Fruit fly (Drosophila melanogaster) whole organism, embryonic: ENCODE measurements around the gene CG14618.

ENCODE experiments used
- B-H2 ChIP-seq: fragments of 200-800 bp; sonication (Bioruptor generic); optimal IDR thresholded peaks from 2 replicates; lab custom pipeline; 2018; ENCODE audit warnings: missing biosample characterization, mild to moderate bottlenecking, missing genetic modification characterization
- CG13287 ChIP-seq: fragments of 200-800 bp; sonication (Bioruptor generic); IDR thresholded peaks from 2 replicates; pipeline ENCODE4 v1.3.6; 2022; ENCODE audit warnings: missing biosample characterization, missing genetic modification characterization; ENCODE audit not compliant: partially characterized antibody
- CG14050 ChIP-seq: fragments of 200-800 bp; sonication (Bioruptor generic); IDR thresholded peaks from 3 replicates; pipeline ENCODE4 v1.3.6; 2022; ENCODE audit warnings: missing biosample characterization, missing genetic modification characterization
- CG14965 ChIP-seq: fragments of 200-800 bp; sonication (Bioruptor generic); optimal IDR thresholded peaks from 2 replicates; lab custom pipeline; 2016; ENCODE audit warnings: missing biosample characterization, missing genetic modification characterization, borderline replicate concordance
- CG17385 ChIP-seq: fragments of 200-800 bp; sonication (Bioruptor generic); optimal IDR thresholded peaks from 3 replicates; lab custom pipeline; 2018; ENCODE audit warnings: missing biosample characterization, mild to moderate bottlenecking, missing genetic modification characterization
- CG17912 ChIP-seq: fragments of 200-800 bp; sonication (Bioruptor generic); optimal IDR thresholded peaks from 2 replicates; lab custom pipeline; 2018; ENCODE audit warnings: missing biosample characterization, mild to moderate bottlenecking, missing genetic modification characterization
- CG18011 ChIP-seq: fragments of 200-800 bp; sonication (Bioruptor generic); optimal IDR thresholded peaks from 2 replicates; lab custom pipeline; 2017; ENCODE audit warnings: missing biosample characterization, missing genetic modification characterization, mild to moderate bottlenecking, moderate library complexity, missing genotype
- CG2199 ChIP-seq: fragments of 200-800 bp; sonication (Bioruptor generic); IDR thresholded peaks from 3 replicates; pipeline ENCODE4 v1.3.6; 2022; ENCODE audit warnings: missing biosample characterization, missing genetic modification characterization
- CG2202 ChIP-seq: fragments of 200-800 bp; sonication (Bioruptor generic); optimal IDR thresholded peaks from 2 replicates; lab custom pipeline; 2018; ENCODE audit warnings: missing biosample characterization, mild to moderate bottlenecking, missing genetic modification characterization
- CG3847 ChIP-seq: fragments of 200-800 bp; sonication (Bioruptor generic); IDR thresholded peaks from 2 replicates; pipeline ENCODE4 v1.3.6; 2022; ENCODE audit warnings: missing biosample characterization, missing genetic modification characterization
- CG6683 ChIP-seq: fragments of 200-800 bp; sonication (Bioruptor generic); optimal IDR thresholded peaks from 2 replicates; lab custom pipeline; 2017; ENCODE audit warnings: missing biosample characterization, mild to moderate bottlenecking, missing genetic modification characterization, missing genetic modification reagents
- CG7556 ChIP-seq: fragments of 200-800 bp; sonication (Bioruptor generic); optimal IDR thresholded peaks from 2 replicates; lab custom pipeline; 2017; ENCODE audit warnings: missing biosample characterization, mild to moderate bottlenecking, missing genetic modification characterization
- CG7987 ChIP-seq: fragments of 200-800 bp; sonication (Bioruptor generic); optimal IDR thresholded peaks from 2 replicates; lab custom pipeline; 2018; ENCODE audit warnings: missing biosample characterization, mild to moderate bottlenecking, missing genetic modification characterization, moderate library complexity
- CG8388 ChIP-seq: fragments of 200-800 bp; sonication (Bioruptor generic); optimal IDR thresholded peaks from 2 replicates; lab custom pipeline; 2019; ENCODE audit warnings: missing biosample characterization, mild to moderate bottlenecking, missing genetic modification characterization, moderate library complexity
- CG8478 ChIP-seq: fragments of >200 bp; optimal IDR thresholded peaks from 2 replicates; lab custom pipeline; 2018
- D19B ChIP-seq: fragments of 200-800 bp; sonication (Bioruptor generic); optimal IDR thresholded peaks from 2 replicates; lab custom pipeline; 2017; ENCODE audit warnings: missing biosample characterization, mild to moderate bottlenecking, missing genetic modification characterization
- E2f2 ChIP-seq: fragments of 200-800 bp; sonication (Bioruptor generic); IDR thresholded peaks from 2 replicates; pipeline ENCODE4 v1.3.6; 2022; ENCODE audit warnings: missing biosample characterization, missing genetic modification characterization
- Fer2 ChIP-seq: fragments of 200-800 bp; sonication (Bioruptor generic); optimal IDR thresholded peaks from 2 replicates; lab custom pipeline; 2018; ENCODE audit warnings: missing biosample characterization, mild to moderate bottlenecking, missing genetic modification characterization, moderate library complexity
- Gsc ChIP-seq: fragments of 200-800 bp; sonication (Bioruptor generic); IDR thresholded peaks from 2 replicates; pipeline ENCODE4 v1.3.6; 2022; ENCODE audit warnings: missing biosample characterization, missing genetic modification characterization
- H2.0 ChIP-seq: fragments of 200-800 bp; sonication (Bioruptor generic); IDR thresholded peaks from 2 replicates; pipeline ENCODE4 v1.3.6; 2022; ENCODE audit warnings: missing biosample characterization, missing genetic modification characterization
- HLHmδ ChIP-seq: fragments of 200-800 bp; sonication (Bioruptor generic); optimal IDR thresholded peaks from 2 replicates; lab custom pipeline; 2018; ENCODE audit warnings: missing biosample characterization, mild to moderate bottlenecking, missing genetic modification characterization, moderate library complexity
- Hr39 ChIP-seq: fragments of >200 bp; optimal IDR thresholded peaks from 2 replicates; lab custom pipeline; 2017
- NC2α ChIP-seq: fragments of 200-800 bp; sonication (Bioruptor generic); optimal IDR thresholded peaks from 2 replicates; lab custom pipeline; 2016; ENCODE audit warnings: missing biosample characterization, missing genetic modification characterization
- Pdp1 ChIP-seq, 2 experiments: fragments of 200-800 bp; sonication (Bioruptor generic); optimal IDR thresholded peaks; 3 replicates each; lab custom pipeline; 2016; ENCODE audit warnings: missing biosample characterization in 2 of 2, missing genetic modification characterization in 2 of 2, mild to moderate bottlenecking in 1 of 2, moderate library complexity in 1 of 2
- Spps ChIP-seq: fragments of 200-800 bp; sonication (Bioruptor generic); optimal IDR thresholded peaks from 2 replicates; lab custom pipeline; 2018; ENCODE audit warnings: missing biosample characterization, mild to moderate bottlenecking, missing genetic modification characterization
- Sry-β ChIP-seq: fragments of 200-800 bp; sonication (Bioruptor generic); optimal IDR thresholded peaks from 2 replicates; lab custom pipeline; 2018; ENCODE audit warnings: missing biosample characterization, mild to moderate bottlenecking, missing genetic modification characterization, moderate library complexity
- Sry-δ ChIP-seq: fragments of 200-800 bp; sonication (Bioruptor generic); optimal IDR thresholded peaks from 2 replicates; lab custom pipeline; 2016; ENCODE audit warnings: missing biosample characterization, missing genetic modification characterization
- Taf1 ChIP-seq: fragments of 200-800 bp; sonication (Bioruptor generic); IDR thresholded peaks from 2 replicates; pipeline ENCODE4 v1.3.6; 2022; ENCODE audit warnings: missing biosample characterization, missing genetic modification characterization
- ara ChIP-seq: fragments of 200-800 bp; sonication (Bioruptor generic); IDR thresholded peaks from 2 replicates; pipeline ENCODE4 v1.3.6; 2022; ENCODE audit warnings: missing biosample characterization, missing genetic modification characterization
- ase ChIP-seq: fragments of 200-800 bp; sonication (Bioruptor generic); IDR thresholded peaks from 3 replicates; pipeline ENCODE4 v1.3.6; 2022; ENCODE audit warnings: missing biosample characterization, missing genetic modification characterization
- br ChIP-seq: fragments of >200 bp; optimal IDR thresholded peaks from 2 replicates; lab custom pipeline; 2017
- chinmo ChIP-seq: fragments of 200-800 bp; sonication (Bioruptor generic); IDR thresholded peaks from 4 replicates; pipeline ENCODE4 v1.3.6; 2022; ENCODE audit warnings: missing biosample characterization, missing genetic modification characterization; ENCODE audit not compliant: partially characterized antibody
- grau ChIP-seq: fragments of 200-800 bp; optimal IDR thresholded peaks from 3 replicates; lab custom pipeline; 2019; ENCODE audit warnings: missing biosample characterization, mild to moderate bottlenecking, missing genetic modification characterization, moderate library complexity
- gsb ChIP-seq: fragments of 200-800 bp; sonication (Bioruptor generic); IDR thresholded peaks from 2 replicates; pipeline ENCODE4 v1.3.6; 2022; ENCODE audit warnings: missing biosample characterization, missing genetic modification characterization
- gsb-n ChIP-seq: fragments of 200-800 bp; sonication (Bioruptor generic); optimal IDR thresholded peaks from 3 replicates; lab custom pipeline; 2018; ENCODE audit warnings: missing biosample characterization, mild to moderate bottlenecking, missing genetic modification characterization
- odd ChIP-seq: fragments of 200-800 bp; sonication (Bioruptor generic); optimal IDR thresholded peaks from 2 replicates; lab custom pipeline; 2017; ENCODE audit warnings: missing biosample characterization, mild to moderate bottlenecking, missing genetic modification characterization
- pan ChIP-seq, 4 experiments: fragments of >200 bp in 3 of 4; fragments of 200-800 bp in 1 of 4; sonication (Bioruptor generic) in 1 of 4; optimal IDR thresholded peaks in 3 of 4; IDR thresholded peaks in 1 of 4; 2 replicates each; pipeline versions ENCODE4 v1.3.6 to Lab custom; 2017 to 2022; ENCODE audit warnings: missing biosample characterization in 2 of 4, missing genetic modification characterization in 2 of 4, mixed read lengths in 1 of 4
- pb ChIP-seq: fragments of 200-800 bp; sonication (Bioruptor generic); optimal IDR thresholded peaks from 3 replicates; lab custom pipeline; 2016; ENCODE audit warnings: missing biosample characterization, missing genetic modification characterization
- row ChIP-seq: fragments of 200-800 bp; sonication (Bioruptor generic); IDR thresholded peaks from 3 replicates; pipeline ENCODE4 v1.3.6; 2022; ENCODE audit warnings: missing biosample characterization, missing genetic modification characterization
- scrt ChIP-seq: fragments of 200-800 bp; sonication (Bioruptor generic); optimal IDR thresholded peaks from 2 replicates; lab custom pipeline; 2018; ENCODE audit warnings: missing biosample characterization, mild to moderate bottlenecking, missing genetic modification characterization, moderate library complexity
- slp2 ChIP-seq: fragments of 200-800 bp; sonication (Bioruptor generic); optimal IDR thresholded peaks from 2 replicates; lab custom pipeline; 2016; ENCODE audit warnings: missing biosample characterization, missing genetic modification characterization
- sqz ChIP-seq: fragments of 200-800 bp; sonication (Bioruptor generic); optimal IDR thresholded peaks from 3 replicates; lab custom pipeline; 2018; ENCODE audit warnings: missing biosample characterization, mild to moderate bottlenecking, missing genetic modification characterization
- tll ChIP-seq, 2 experiments: fragments of 200-800 bp in 1 of 2; fragments of >200 bp in 1 of 2; sonication (Bioruptor generic) in 1 of 2; optimal IDR thresholded peaks; 2 replicates each; lab custom pipeline; 2017 to 2019; ENCODE audit warnings: missing biosample characterization in 2 of 2, missing genetic modification characterization in 2 of 2, mild to moderate bottlenecking in 1 of 2, moderate library complexity in 1 of 2
- twi ChIP-seq: fragments of 200-800 bp; optimal IDR thresholded peaks from 2 replicates; lab custom pipeline; 2019; ENCODE audit warnings: missing biosample characterization, mild to moderate bottlenecking, missing genetic modification characterization, moderate library complexity
- unc-4 ChIP-seq: fragments of 200-800 bp; sonication (Bioruptor generic); IDR thresholded peaks from 2 replicates; pipeline ENCODE4 v1.3.6; 2022; ENCODE audit warnings: missing biosample characterization, missing genetic modification characterization; ENCODE audit not compliant: partially characterized antibody
- usp ChIP-seq: fragments of >200 bp; optimal IDR thresholded peaks from 2 replicates; lab custom pipeline; 2017; ENCODE audit warnings: missing biosample characterization, missing genetic modification characterization
- z ChIP-seq: fragments of 200-800 bp; sonication (Bioruptor generic); IDR thresholded peaks from 3 replicates; pipeline ENCODE4 v1.3.6; 2022; ENCODE audit warnings: missing biosample characterization, missing genetic modification characterization

Gene CG14618

dm6 chrX:22486919-22487634 is 13.6 kb downstream of the CG14618 start (continued):
- TF ChIP-seq Spps (no peak), grau (no peak), gsb-n (tag; lab: Kevin White, UChicago) (no peak), Pdp1 (GFP tag; optimal IDR thresholded peaks at IDR 0.05; lab: Kevin White, UChicago) (peak in 1 of 2 experiments; percentile 49), NC2α (GFP tag; lab: Kevin White, UChicago) (no peak), usp (GFP tag; lab: Kevin White, UChicago) (no peak), CG3847 (GFP tag; lab: Robert Waterston, UW) (no peak), E2f2 (GFP tag; lab: Robert Waterston, UW) (peak; percentile 24; the same call in 1 of the 2 replicates), H2.0 (GFP tag; lab: Robert Waterston, UW) (no peak), br (lab: Kevin White, UChicago) (no peak), odd (no peak), CG2199 (0 out of 3 replicates have a peak, but pooled peaks have one; percentile 45), ase (GFP tag; lab: Robert Waterston, UW) (no peak), sqz (GFP tag; lab: Kevin White, UChicago) (peak; percentile 73), CG2202 (tag; lab: Kevin White, UChicago) (no peak), CG7987 (GFP tag; lab: Kevin White, UChicago) (peak; percentile 55), Taf1 (no peak), chinmo (GFP tag; lab: Robert Waterston, UW) (0 out of 4 replicates have a peak, but pooled peaks have one; percentile 5), CG13287 (0 out of 2 replicates have a peak, but pooled peaks have one; percentile 19)

dm6 chrX:22487667-22488593 is 14.4 kb downstream of the CG14618 start:
- no peak for TF ChIP-seq CG7556 (GFP tag; lab: Kevin White, UChicago)
- no peak for TF ChIP-seq twi (tag; lab: Kevin White, UChicago)
- TF ChIP-seq Fer2 (tag; lab: Kevin White, UChicago), result no peak
- TF ChIP-seq D19B, result no peak
- TF ChIP-seq z (GFP tag; lab: Robert Waterston, UW), result no peak
- peak; percentile 44 for TF ChIP-seq scrt (GFP tag; lab: Kevin White, UChicago)
- TF ChIP-seq CG18011 (GFP tag; lab: Kevin White, UChicago), result peak; percentile 0
- no peak for TF ChIP-seq B-H2 (GFP tag; lab: Kevin White, UChicago)
- TF ChIP-seq CG17912 (GFP tag; lab: Kevin White, UChicago), result no peak
- no peak for TF ChIP-seq HLHmδ (GFP tag; lab: Kevin White, UChicago)
- TF ChIP-seq CG3847 (GFP tag; lab: Robert Waterston, UW), result peak; percentile 56
- no peak for TF ChIP-seq CG8478 (lab: Kevin White, UChicago)
- TF ChIP-seq gsb, result no peak
- TF ChIP-seq CG6683 (GFP tag; lab: Kevin White, UChicago), result no peak
- no peak for TF ChIP-seq pb (GFP tag; lab: Kevin White, UChicago)
- no peak for TF ChIP-seq pan (optimal IDR thresholded peaks at IDR 0.05; lab: Kevin White, UChicago)
- TF ChIP-seq pan (GFP tag; optimal IDR thresholded peaks at IDR 0.05 in 1 of 2, IDR thresholded peaks at IDR 0.05 in 1 of 2), result peak in 1 of 2 experiments; percentile 72
- no peak for TF ChIP-seq unc-4 (GFP tag; lab: Robert Waterston, UW)
- TF ChIP-seq br (lab: Kevin White, UChicago), result no peak
- peak; percentile 6 for TF ChIP-seq CG8388 (GFP tag; lab: Kevin White, UChicago)
- TF ChIP-seq Sry-δ (GFP tag; lab: Kevin White, UChicago), result no peak
- TF ChIP-seq CG14050 (GFP tag; lab: Robert Waterston, UW), result no peak
- no peak for TF ChIP-seq ara (GFP tag; lab: Robert Waterston, UW)
- peak; percentile 25 for TF ChIP-seq CG17385 (GFP tag; lab: Kevin White, UChicago)
- TF ChIP-seq row (GFP tag; lab: Robert Waterston, UW), result peak; percentile 37
- TF ChIP-seq Sry-β (GFP tag; lab: Kevin White, UChicago), result no peak
- TF ChIP-seq CG14965 (GFP tag; lab: Kevin White, UChicago), result no peak
- no peak for TF ChIP-seq slp2 (GFP tag; lab: Kevin White, UChicago)
- no peak for TF ChIP-seq Gsc
- no peak for TF ChIP-seq Hr39 (lab: Kevin White, UChicago)
- TF ChIP-seq tll (GFP tag; optimal IDR thresholded peaks at IDR 0.05; lab: Kevin White, UChicago), result no peak
